Worm (Caenorhabditis elegans): ENCODE measurements around the gene F23H11.4.

F23H11.4 gene

DNA sequence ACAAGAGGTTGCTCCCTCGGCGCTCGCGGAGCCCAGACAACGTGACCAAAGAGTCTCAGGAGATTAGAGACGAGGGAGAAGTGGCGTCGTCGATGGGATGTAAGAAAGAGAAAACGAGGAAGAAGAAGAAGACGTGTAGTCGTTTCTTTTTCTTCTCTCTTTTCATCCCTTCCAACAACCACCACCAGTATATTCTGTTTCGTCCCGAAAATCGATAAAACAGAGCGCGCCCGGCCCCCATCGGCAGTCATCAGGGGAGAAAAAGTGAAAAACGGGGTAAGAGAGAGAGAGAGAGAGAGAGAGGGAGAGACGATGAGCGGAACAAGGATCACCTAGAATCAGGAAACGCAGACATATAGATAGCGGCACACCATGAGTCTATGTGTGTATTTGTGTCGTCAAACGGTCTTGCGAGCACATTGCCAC, 19.5 kb downstream of the F23H11.4 start (continued):
- TF ChIP-seq syd-9 (tag; optimal IDR thresholded peaks at IDR 0.05) (peak; percentile 14), ceh-31 (tag; optimal IDR thresholded peaks at IDR 0.05) (peak; percentile 83), sox-2 (GFP tag; IDR thresholded peaks at IDR 0.05) (no peak), hlh-13 (GFP tag; optimal IDR thresholded peaks at IDR 0.05) (no peak), hlh-30 (tag; optimal IDR thresholded peaks at IDR 0.05; ENCODE audit: insufficient read depth) (peak; percentile 73), fkh-6 (tag; optimal IDR thresholded peaks at IDR 0.05) (no peak), lin-11 (tag; optimal IDR thresholded peaks at IDR 0.05) (no peak), pax-1 (tag; optimal IDR thresholded peaks at IDR 0.05) (no peak), gmeb-2 (tag; optimal IDR thresholded peaks at IDR 0.05) (no peak), odd-2 (tag; optimal IDR thresholded peaks at IDR 0.05) (no peak), fax-1 (tag; optimal IDR thresholded peaks at IDR 0.05) (no peak), nhr-232 (tag; optimal IDR thresholded peaks at IDR 0.05) (no peak), ceh-48 (tag; optimal IDR thresholded peaks at IDR 0.05) (peak; percentile 99), unc-42 (tag; optimal IDR thresholded peaks at IDR 0.05) (peak; percentile 73), ceh-6 (GFP tag; optimal IDR thresholded peaks at IDR 0.05) (no peak), elt-2 (tag; optimal IDR thresholded peaks at IDR 0.05) (peak; percentile 52), elt-4 (tag; optimal IDR thresholded peaks at IDR 0.05) (no peak), ref-2 (tag; optimal IDR thresholded peaks at IDR 0.05) (peak; percentile 35), rnt-1 (tag; optimal IDR thresholded peaks at IDR 0.05) (peak; percentile 10), lim-6 (tag; optimal IDR thresholded peaks at IDR 0.05) (no peak), zip-5 (tag; optimal IDR thresholded peaks at IDR 0.05) (no peak)

DNA sequence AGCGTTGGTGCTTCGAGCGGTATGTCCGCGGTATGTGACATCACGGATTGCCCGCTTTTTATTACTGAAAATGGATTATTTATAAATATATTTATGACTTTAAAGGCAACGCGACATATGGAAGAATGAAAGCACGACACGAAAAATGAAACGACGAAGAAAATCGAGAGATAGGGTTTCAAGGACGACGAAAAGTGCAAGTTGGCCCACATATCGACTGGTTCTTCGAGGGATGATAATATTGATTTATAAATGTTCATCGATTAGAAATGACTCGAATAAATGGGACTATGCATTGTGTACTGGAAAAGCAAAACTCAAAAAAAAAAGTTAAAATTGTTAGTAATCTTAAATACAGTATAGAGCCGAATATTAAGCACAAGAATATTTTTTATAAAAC, 20.6 kb downstream of the F23H11.4 start, which contains the start of gene zer-1:
TSS of gene zer-1 (minus strand) at position 68 of the 400 bp plus-strand sequence.
- TF ChIP-seq rnt-1 (tag; optimal IDR thresholded peaks at IDR 0.05), result no peak
- no peak for TF ChIP-seq pha-4 (tag; optimal IDR thresholded peaks at IDR 0.05)
- no peak for TF ChIP-seq unc-3 (GFP tag; conservative IDR thresholded peaks at IDR 0.05)
- no peak for TF ChIP-seq unc-3 (tag; optimal IDR thresholded peaks at IDR 0.05)
- no peak for TF ChIP-seq ceh-9 (tag; optimal IDR thresholded peaks at IDR 0.05)
- TF ChIP-seq tbx-2 (tag; optimal IDR thresholded peaks at IDR 0.05), result no peak
- TF ChIP-seq pax-1 (tag; optimal IDR thresholded peaks at IDR 0.05), result no peak
- no peak for TF ChIP-seq elt-4 (tag; optimal IDR thresholded peaks at IDR 0.05)
- no peak for TF ChIP-seq eyg-1 (tag; optimal IDR thresholded peaks at IDR 0.05)
- TF ChIP-seq ceh-19 (GFP tag; optimal IDR thresholded peaks at IDR 0.05), result no peak
- no peak for TF ChIP-seq ets-4 (tag; optimal IDR thresholded peaks at IDR 0.05)

ce11 chrIII:883595-883994, 23.7 kb downstream of the F23H11.4 start:
- TF ChIP-seq ttx-3 (tag; optimal IDR thresholded peaks at IDR 0.05) (no peak), ama-1 (optimal IDR thresholded peaks at IDR 0.05) (no peak), hlh-13 (GFP tag; optimal IDR thresholded peaks at IDR 0.05) (no peak), Y22D7AL.16 (tag; optimal IDR thresholded peaks at IDR 0.05) (no peak), fax-1 (tag; optimal IDR thresholded peaks at IDR 0.05) (no peak)

ce11 chrIII:881460-881859, 25.9 kb downstream of the F23H11.4 start:
- TF ChIP-seq madf-2 (tag; optimal IDR thresholded peaks at IDR 0.05), result no peak
- TF ChIP-seq sox-4 (tag; optimal IDR thresholded peaks at IDR 0.05), result no peak
- TF ChIP-seq lim-6 (tag; optimal IDR thresholded peaks at IDR 0.05), result no peak

DNA sequence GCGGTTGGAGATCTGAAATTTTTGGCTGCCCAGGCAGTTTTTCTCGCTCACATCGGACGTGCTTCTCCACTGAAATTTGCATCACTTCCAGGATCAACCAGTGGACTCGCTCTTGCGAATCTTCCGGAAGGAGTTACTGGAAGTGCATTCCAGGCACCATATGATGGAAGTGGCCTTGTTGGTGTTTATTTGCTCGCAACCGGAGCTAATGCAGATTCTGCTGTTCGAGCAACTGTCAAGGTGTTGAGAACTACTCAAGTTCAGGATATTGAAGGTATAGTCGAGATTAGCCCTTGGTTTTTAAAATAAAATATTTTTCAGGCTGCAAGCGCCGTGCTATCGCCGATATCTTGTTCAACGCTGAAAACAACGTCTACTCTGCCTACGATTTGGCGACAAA, 26.5 kb downstream of the F23H11.4 start:
- TF ChIP-seq rnt-1 (tag; optimal IDR thresholded peaks at IDR 0.05), result no peak
- no peak for TF ChIP-seq ceh-9 (tag; optimal IDR thresholded peaks at IDR 0.05)
- no peak for TF ChIP-seq eyg-1 (tag; optimal IDR thresholded peaks at IDR 0.05)
- TF ChIP-seq pqm-1 (tag; optimal IDR thresholded peaks at IDR 0.05), result no peak
- no peak for TF ChIP-seq hlh-30 (tag; optimal IDR thresholded peaks at IDR 0.05; ENCODE audit: insufficient read depth)
- no peak for TF ChIP-seq ceh-14 (tag; optimal IDR thresholded peaks at IDR 0.05)
- TF ChIP-seq dmd-4 (tag; optimal IDR thresholded peaks at IDR 0.05; ENCODE audit: borderline replicate concordance), result no peak

All from whole organism, late embryonic.